Worm (Caenorhabditis elegans) whole organism, L3 larva: Measurements from ENCODE around the gene Y75B8A.10.

Experiments used
- ZK546.5 ChIP-seq: sonication (generic microtip); optimal IDR thresholded peaks from 2 replicates; lab custom pipeline; 2017; ENCODE audit warnings: missing biosample characterization, missing genetic modification characterization
- egl-27 ChIP-seq: sonication (generic microtip); optimal IDR thresholded peaks from 4 replicates; lab custom pipeline; 2017; ENCODE audit warnings: missing biosample characterization, missing genetic modification reagents, missing genetic modification characterization
- eor-1 ChIP-seq, 2 experiments: fragments of 150-350 bp; optimal IDR thresholded peaks; 2 replicates each; lab custom pipeline; 2014 to 2018; ENCODE audit warnings: missing biosample characterization in 2 of 2, missing genetic modification characterization in 2 of 2
- mdl-1 ChIP-seq: fragments of 150-350 bp; optimal IDR thresholded peaks from 2 replicates; lab custom pipeline; 2014; ENCODE audit warnings: missing biosample characterization, missing genetic modification characterization
- nhr-11 ChIP-seq: fragments of 150-350 bp; optimal IDR thresholded peaks from 2 replicates; lab custom pipeline; 2014; ENCODE audit warnings: missing biosample characterization, missing genetic modification characterization
- nhr-12 ChIP-seq: fragments of 150-350 bp; optimal IDR thresholded peaks from 2 replicates; lab custom pipeline; 2014; ENCODE audit warnings: missing biosample characterization, missing genetic modification characterization
- nhr-23 ChIP-seq: fragments of 150-350 bp; optimal IDR thresholded peaks from 2 replicates; lab custom pipeline; 2014; ENCODE audit warnings: missing biosample characterization, missing genetic modification reagents, missing genetic modification characterization
- unc-39 ChIP-seq: sonication (generic microtip); optimal IDR thresholded peaks from 4 replicates; lab custom pipeline; 2017; ENCODE audit warnings: missing biosample characterization, missing genetic modification characterization
- ztf-11 ChIP-seq: fragments of 150-350 bp; optimal IDR thresholded peaks from 2 replicates; lab custom pipeline; 2014; ENCODE audit warnings: missing biosample characterization, missing genetic modification characterization

ce11 chrIII:12227935-12228334 is 45.1 kb upstream of the Y75B8A.10 start:
- TF ChIP-seq egl-27 (tag; lab: Kevin White, UChicago) (no peak), unc-39 (no peak), ZK546.5 (tag; lab: Kevin White, UChicago) (no peak), eor-1 (tag; optimal IDR thresholded peaks at IDR 0.05; lab: Kevin White, UChicago) (no peak), nhr-12 (tag; lab: Kevin White, UChicago) (no peak), nhr-11 (tag; lab: Kevin White, UChicago) (no peak), nhr-23 (no peak), mdl-1 (tag; lab: Kevin White, UChicago) (no peak), ztf-11 (no peak)
